Worm (Caenorhabditis elegans) whole organism, late embryonic: ENCODE data around the gene trp-1.

Source experiments
- C08G9.2 ChIP-seq: sonication (generic microtip); optimal IDR thresholded peaks from 2 replicates; lab custom pipeline; 2016; ENCODE audit warnings: mild to moderate bottlenecking, missing genetic modification characterization, moderate library complexity, missing compliant biosample characterization
- F13H6.1 ChIP-seq: sonication (generic microtip); optimal IDR thresholded peaks from 2 replicates; lab custom pipeline; 2016; ENCODE audit warnings: missing genetic modification characterization, missing compliant biosample characterization
- K09A11.1 ChIP-seq: sonication (generic microtip); optimal IDR thresholded peaks from 2 replicates; lab custom pipeline; 2017; ENCODE audit warnings: antibody characterized with exemption, mild to moderate bottlenecking, missing genetic modification characterization, missing compliant biosample characterization; ENCODE audit not compliant: insufficient read depth
- T23F11.4 ChIP-seq: fragments of 200-800 bp; sonication (Bioruptor generic); optimal IDR thresholded peaks from 2 replicates; lab custom pipeline; 2018; ENCODE audit warnings: mild to moderate bottlenecking, missing genetic modification characterization, missing compliant biosample characterization
- Y22D7AL.16 ChIP-seq: sonication (generic microtip); optimal IDR thresholded peaks from 2 replicates; lab custom pipeline; 2016; ENCODE audit warnings: missing genetic modification characterization, missing compliant biosample characterization
- ahr-1 ChIP-seq: sonication (generic microtip); optimal IDR thresholded peaks from 2 replicates; lab custom pipeline; 2016; ENCODE audit warnings: missing genetic modification characterization, missing compliant biosample characterization
- ama-1 ChIP-seq: fragments of 150-350 bp; optimal IDR thresholded peaks from 2 replicates; lab custom pipeline; 2014
- ceh-22 ChIP-seq: sonication (generic microtip); optimal IDR thresholded peaks from 2 replicates; lab custom pipeline; 2017; ENCODE audit warnings: missing biosample characterization, missing genetic modification characterization
- ceh-30 ChIP-seq: fragments of 150-350 bp; optimal IDR thresholded peaks from 2 replicates; lab custom pipeline; 2014; ENCODE audit warnings: missing biosample characterization, missing genetic modification characterization
- ceh-31 ChIP-seq: sonication (generic microtip); optimal IDR thresholded peaks from 2 replicates; lab custom pipeline; 2016; ENCODE audit warnings: missing genetic modification characterization, missing compliant biosample characterization
- ceh-34 ChIP-seq: sonication (generic microtip); optimal IDR thresholded peaks from 2 replicates; lab custom pipeline; 2016; ENCODE audit warnings: mild to moderate bottlenecking, missing genetic modification characterization, missing compliant biosample characterization
- ceh-48 ChIP-seq: sonication (generic microtip); optimal IDR thresholded peaks from 2 replicates; lab custom pipeline; 2016; ENCODE audit warnings: missing genetic modification characterization, inconsistent platforms, missing compliant biosample characterization
- che-1 ChIP-seq: sonication (generic microtip); optimal IDR thresholded peaks from 2 replicates; lab custom pipeline; 2016; ENCODE audit warnings: mild to moderate bottlenecking, missing genetic modification characterization, missing compliant biosample characterization
- dve-1 ChIP-seq: sonication (generic microtip); optimal IDR thresholded peaks from 2 replicates; lab custom pipeline; 2017; ENCODE audit warnings: antibody characterized with exemption, mild to moderate bottlenecking, missing genetic modification characterization, missing compliant biosample characterization
- eyg-1 ChIP-seq: sonication (generic microtip); optimal IDR thresholded peaks from 2 replicates; lab custom pipeline; 2016; ENCODE audit warnings: missing genotype, missing genetic modification characterization, missing compliant biosample characterization
- fkh-6 ChIP-seq: sonication (generic microtip); optimal IDR thresholded peaks from 2 replicates; lab custom pipeline; 2016; ENCODE audit warnings: missing genetic modification characterization, missing compliant biosample characterization
- gmeb-2 ChIP-seq: sonication (generic microtip); optimal IDR thresholded peaks from 2 replicates; lab custom pipeline; 2016; ENCODE audit warnings: missing genetic modification characterization, inconsistent platforms, missing compliant biosample characterization
- hlh-15 ChIP-seq: sonication (generic microtip); optimal IDR thresholded peaks from 2 replicates; lab custom pipeline; 2016; ENCODE audit warnings: missing genetic modification characterization, missing compliant biosample characterization
- hlh-30 ChIP-seq: sonication (generic microtip); optimal IDR thresholded peaks from 2 replicates; lab custom pipeline; 2017; ENCODE audit warnings: antibody characterized with exemption, missing genetic modification characterization, missing compliant biosample characterization; ENCODE audit not compliant: insufficient read depth
- lin-11 ChIP-seq: fragments of 200-800 bp; sonication (Bioruptor generic); optimal IDR thresholded peaks from 2 replicates; lab custom pipeline; 2018; ENCODE audit warnings: mild to moderate bottlenecking, missing genetic modification characterization, missing compliant biosample characterization
- madf-2 ChIP-seq: sonication (generic microtip); optimal IDR thresholded peaks from 2 replicates; lab custom pipeline; 2017; ENCODE audit warnings: missing genetic modification characterization, missing compliant biosample characterization
- nfya-1 ChIP-seq: sonication (generic microtip); optimal IDR thresholded peaks from 2 replicates; lab custom pipeline; 2017; ENCODE audit warnings: missing genetic modification characterization, mild to moderate bottlenecking, missing compliant biosample characterization, antibody characterized with exemption, moderate library complexity
- nhr-232 ChIP-seq: sonication (generic microtip); optimal IDR thresholded peaks from 2 replicates; lab custom pipeline; 2016; ENCODE audit warnings: missing genetic modification characterization, missing compliant biosample characterization
- npax-4 ChIP-seq: sonication (generic microtip); optimal IDR thresholded peaks from 2 replicates; lab custom pipeline; 2016; ENCODE audit warnings: missing genetic modification characterization, missing compliant biosample characterization
- odd-2 ChIP-seq: sonication (generic microtip); optimal IDR thresholded peaks from 2 replicates; lab custom pipeline; 2017; ENCODE audit warnings: antibody characterized with exemption, mild to moderate bottlenecking, missing genetic modification characterization, missing compliant biosample characterization
- pha-2 ChIP-seq: sonication (generic microtip); optimal IDR thresholded peaks from 2 replicates; lab custom pipeline; 2017; ENCODE audit warnings: mild to moderate bottlenecking, missing genetic modification characterization, missing compliant biosample characterization
- pqm-1 ChIP-seq: sonication (generic microtip); optimal IDR thresholded peaks from 2 replicates; lab custom pipeline; 2016; ENCODE audit warnings: missing genetic modification characterization, missing compliant biosample characterization
- pros-1 ChIP-seq: fragments of 150-350 bp; optimal IDR thresholded peaks from 2 replicates; lab custom pipeline; 2014; ENCODE audit warnings: missing biosample characterization, missing genetic modification reagents, missing genetic modification characterization
- rnt-1 ChIP-seq: sonication (generic microtip); optimal IDR thresholded peaks from 2 replicates; lab custom pipeline; 2016; ENCODE audit warnings: missing genetic modification characterization, missing compliant biosample characterization
- sdc-2 ChIP-seq: sonication (generic microtip); optimal IDR thresholded peaks from 2 replicates; lab custom pipeline; 2016; ENCODE audit warnings: missing genotype, missing genetic modification characterization, missing compliant biosample characterization
- sox-2 ChIP-seq: fragments of 200-800 bp; sonication (Bioruptor generic); IDR thresholded peaks from 2 replicates; pipeline ENCODE4 v1.3.6; 2022; ENCODE audit warnings: missing genetic modification reagents, missing genetic modification characterization, missing compliant biosample characterization
- syd-9 ChIP-seq: sonication (generic microtip); optimal IDR thresholded peaks from 2 replicates; lab custom pipeline; 2016; ENCODE audit warnings: mild to moderate bottlenecking, missing genetic modification characterization, moderate library complexity, missing compliant biosample characterization
- tbx-7 ChIP-seq: sonication (generic microtip); optimal IDR thresholded peaks from 2 replicates; lab custom pipeline; 2016; ENCODE audit warnings: missing genotype, missing genetic modification characterization, missing compliant biosample characterization
- unc-3 ChIP-seq, 2 experiments: fragments of 200-800 bp in 1 of 2; sonication (Bioruptor generic) in 1 of 2; sonication (generic microtip) in 1 of 2; conservative IDR thresholded peaks in 1 of 2; optimal IDR thresholded peaks in 1 of 2; 2 replicates each; pipeline versions ENCODE4 v1.3.6 to Lab custom; 2016 to 2022; ENCODE audit warnings: missing compliant biosample characterization in 2 of 2, missing genetic modification characterization in 2 of 2, missing genetic modification reagents in 1 of 2
- unc-55 ChIP-seq: sonication (generic microtip); optimal IDR thresholded peaks from 2 replicates; lab custom pipeline; 2017; ENCODE audit warnings: missing biosample characterization, missing genetic modification reagents, missing genetic modification characterization
- unc-86 ChIP-seq: sonication (generic microtip); optimal IDR thresholded peaks from 2 replicates; lab custom pipeline; 2016; ENCODE audit warnings: missing genetic modification characterization, missing compliant biosample characterization

trp-1 gene

ce11 chrIII:8556836-8557385 is 22.0 kb downstream of the trp-1 start, which contains the start of gene C02D5.2:
TSS of gene C02D5.2 (plus strand) at chrIII:8557335.
- no peak for TF ChIP-seq ama-1 (lab: Kevin White, UChicago)
- TF ChIP-seq ceh-31 (tag; lab: Kevin White, UChicago): peak; percentile 12
- no peak for TF ChIP-seq unc-86 (tag; lab: Kevin White, UChicago)
- peak; percentile 35 for TF ChIP-seq ceh-34 (tag; lab: Kevin White, UChicago)
- TF ChIP-seq sdc-2 (tag; lab: Kevin White, UChicago): no peak
- TF ChIP-seq npax-4 (tag; lab: Kevin White, UChicago): no peak
- peak; percentile 97 for TF ChIP-seq unc-55 (GFP tag; lab: Kevin White, UChicago)
- no peak for TF ChIP-seq eyg-1 (tag; lab: Kevin White, UChicago)
- TF ChIP-seq nfya-1 (tag; lab: Kevin White, UChicago): peak; percentile 28
- TF ChIP-seq pha-2 (tag; lab: Kevin White, UChicago): no peak
- peak; percentile 12 for TF ChIP-seq hlh-30 (tag; lab: Kevin White, UChicago)
- TF ChIP-seq ceh-30 (tag; lab: Kevin White, UChicago): no peak
- no peak for TF ChIP-seq Y22D7AL.16 (tag; lab: Kevin White, UChicago)
- no peak for TF ChIP-seq odd-2 (tag; lab: Kevin White, UChicago)
- peak; percentile 19 for TF ChIP-seq rnt-1 (tag; lab: Kevin White, UChicago)
- no peak for TF ChIP-seq sox-2

- TF ChIP-seq unc-3 (GFP tag; conservative IDR thresholded peaks at IDR 0.05; lab: Robert Waterston, UW) (no peak), unc-3 (tag; optimal IDR thresholded peaks at IDR 0.05; lab: Kevin White, UChicago) (no peak), K09A11.1 (tag; lab: Kevin White, UChicago) (no peak), hlh-15 (tag; lab: Kevin White, UChicago) (no peak), nhr-232 (tag; lab: Kevin White, UChicago) (no peak), ama-1 (lab: Kevin White, UChicago) (no peak), ceh-31 (tag; lab: Kevin White, UChicago) (no peak), ceh-22 (no peak), F13H6.1 (tag; lab: Kevin White, UChicago) (no peak), lin-11 (tag; lab: Kevin White, UChicago) (no peak), pros-1 (tag; lab: Kevin White, UChicago) (no peak), syd-9 (no peak), sox-2 (no peak), fkh-6 (tag; lab: Kevin White, UChicago) (no peak)
- TF ChIP-seq, all 69 proteins: peak for 0
Observed at ce11 chrIII:8560398-8560797, 25.5 kb downstream of the trp-1 start.

DNA sequence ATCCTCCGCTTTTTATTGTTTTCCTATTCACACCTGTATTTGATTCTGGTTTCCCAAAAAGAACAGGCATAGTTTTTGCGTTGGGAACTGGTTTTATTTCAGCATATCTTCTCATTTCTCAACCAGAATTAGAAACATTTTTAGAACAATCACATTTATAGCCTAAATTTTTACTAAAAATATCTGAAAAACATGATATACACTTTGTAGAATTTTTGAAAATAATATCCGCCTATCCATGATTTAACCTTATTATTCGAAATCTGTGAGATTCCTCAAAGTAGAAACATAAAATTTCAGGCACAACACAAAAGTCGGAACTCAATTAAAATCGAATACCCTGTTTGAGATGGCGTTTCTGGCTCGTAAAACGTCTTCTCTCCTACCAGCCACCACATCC is 25.9 kb downstream of the trp-1 start, which contains the start of gene acdh-6:
acdh-6 (plus strand) TSS at position 301 of the 400 bp plus-strand sequence.
- TF ChIP-seq gmeb-2 (no peak), ahr-1 (tag; lab: Kevin White, UChicago) (no peak), fkh-6 (tag; lab: Kevin White, UChicago) (no peak), madf-2 (tag; lab: Kevin White, UChicago) (no peak)

ce11 chrIII:8564372-8564771 is 29.4 kb downstream of the trp-1 start:
- TF ChIP-seq pqm-1 (tag; lab: Kevin White, UChicago) (no peak), T23F11.4 (GFP tag; lab: Kevin White, UChicago) (no peak), ceh-48 (tag; lab: Kevin White, UChicago) (no peak), tbx-7 (no peak), C08G9.2 (tag; lab: Kevin White, UChicago) (no peak), syd-9 (no peak), ahr-1 (tag; lab: Kevin White, UChicago) (no peak), nhr-232 (tag; lab: Kevin White, UChicago) (no peak), che-1 (tag; lab: Kevin White, UChicago) (no peak), lin-11 (tag; lab: Kevin White, UChicago) (no peak), dve-1 (tag; lab: Kevin White, UChicago) (no peak)
